Fruit fly (Drosophila melanogaster): Measurements from ENCODE around the gene CG15597.

DNA sequence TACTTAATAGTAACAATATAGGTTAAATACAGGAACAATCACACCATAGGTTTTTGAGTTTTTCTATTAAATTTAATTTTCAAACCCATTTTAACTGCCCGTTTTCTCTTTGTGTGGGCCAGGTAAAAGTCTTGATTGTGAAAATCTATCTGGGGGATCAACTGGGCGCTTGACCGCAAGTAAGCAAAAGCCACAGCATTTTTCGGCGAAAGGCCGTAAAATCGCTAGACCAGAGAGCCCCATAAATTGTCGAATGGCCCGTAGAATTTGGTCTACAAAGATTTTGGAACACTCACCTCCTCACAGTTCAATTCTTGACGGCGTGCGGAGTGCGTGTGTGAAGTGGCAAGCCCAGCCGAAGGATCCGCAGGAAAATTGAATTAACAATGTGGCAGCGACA lies 2.4 kb upstream of the CG15597 start, which contains the start of gene CG15594:
- TF ChIP-seq CG8478 (optimal IDR thresholded peaks at IDR 0.05) (no peak), CTCF (optimal IDR thresholded peaks at IDR 0.05) (no peak)

Data from S2 (cell line).